Worm (Caenorhabditis elegans): ENCODE data around the gene gcy-23.
A peak's percentile ranks its signal among the peaks of the same experiment; 100 is the strongest.

Gene gcy-23

DNA sequence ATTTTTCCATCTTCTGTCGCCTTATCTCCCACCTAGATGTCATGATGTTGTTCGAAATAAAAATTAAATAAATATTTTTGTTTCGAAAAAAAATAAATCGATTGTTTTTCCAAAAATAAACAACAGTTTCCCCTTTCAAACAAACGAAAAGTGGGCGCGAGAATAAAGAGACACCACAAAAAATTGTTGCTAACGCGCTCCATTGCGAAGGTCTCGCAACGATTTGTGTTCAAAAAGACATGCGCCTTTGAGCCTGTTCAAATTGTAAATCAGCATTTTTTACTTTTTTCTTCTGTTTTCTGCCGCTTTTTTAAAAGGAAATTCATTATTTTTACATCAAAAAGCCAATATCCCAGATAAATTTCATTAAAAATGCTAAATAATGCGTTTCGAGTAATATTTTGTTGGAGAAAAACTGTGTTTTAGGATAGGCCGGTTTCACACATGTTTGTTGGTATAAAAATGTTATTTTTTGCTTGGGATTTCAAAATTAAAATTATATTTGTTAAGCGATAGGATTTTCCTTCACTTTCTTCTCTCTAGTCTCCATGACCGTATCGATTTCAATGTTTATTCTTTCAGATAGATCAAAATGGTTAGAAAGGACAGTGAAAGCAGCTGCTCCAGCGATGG is 5.5 kb upstream of the gcy-23 start, which contains the start of gene W08E12.7 (continued):
- TF ChIP-seq dve-1 (tag; optimal IDR thresholded peaks at IDR 0.05) (peak; percentile 74), ceh-45 (GFP tag; IDR thresholded peaks at IDR 0.05) (0 out of 2 replicates have a peak, but pooled peaks have one; percentile 10), sdc-2 (tag; optimal IDR thresholded peaks at IDR 0.05) (peak; percentile 0), hlh-8 (tag; optimal IDR thresholded peaks at IDR 0.05) (peak; percentile 84), ceh-24 (tag; optimal IDR thresholded peaks at IDR 0.05) (peak; percentile 21), ztf-16 (tag; optimal IDR thresholded peaks at IDR 0.05) (peak; percentile 41), Y22D7AL.16 (tag; optimal IDR thresholded peaks at IDR 0.05) (no peak), sox-2 (GFP tag; IDR thresholded peaks at IDR 0.05) (peak; percentile 49), elt-4 (tag; optimal IDR thresholded peaks at IDR 0.05) (no peak), unc-42 (tag; optimal IDR thresholded peaks at IDR 0.05) (peak; percentile 72), nhr-232 (tag; optimal IDR thresholded peaks at IDR 0.05) (no peak), pros-1 (tag; optimal IDR thresholded peaks at IDR 0.05) (peak; percentile 36), rnt-1 (tag; optimal IDR thresholded peaks at IDR 0.05) (peak; percentile 86), zip-5 (tag; optimal IDR thresholded peaks at IDR 0.05) (peak; percentile 47), ceh-2 (tag; optimal IDR thresholded peaks at IDR 0.05) (peak; percentile 72), hlh-13 (GFP tag; optimal IDR thresholded peaks at IDR 0.05) (no peak), C08G9.2 (tag; optimal IDR thresholded peaks at IDR 0.05) (peak; percentile 65), pqm-1 (tag; optimal IDR thresholded peaks at IDR 0.05) (peak; percentile 25)

DNA sequence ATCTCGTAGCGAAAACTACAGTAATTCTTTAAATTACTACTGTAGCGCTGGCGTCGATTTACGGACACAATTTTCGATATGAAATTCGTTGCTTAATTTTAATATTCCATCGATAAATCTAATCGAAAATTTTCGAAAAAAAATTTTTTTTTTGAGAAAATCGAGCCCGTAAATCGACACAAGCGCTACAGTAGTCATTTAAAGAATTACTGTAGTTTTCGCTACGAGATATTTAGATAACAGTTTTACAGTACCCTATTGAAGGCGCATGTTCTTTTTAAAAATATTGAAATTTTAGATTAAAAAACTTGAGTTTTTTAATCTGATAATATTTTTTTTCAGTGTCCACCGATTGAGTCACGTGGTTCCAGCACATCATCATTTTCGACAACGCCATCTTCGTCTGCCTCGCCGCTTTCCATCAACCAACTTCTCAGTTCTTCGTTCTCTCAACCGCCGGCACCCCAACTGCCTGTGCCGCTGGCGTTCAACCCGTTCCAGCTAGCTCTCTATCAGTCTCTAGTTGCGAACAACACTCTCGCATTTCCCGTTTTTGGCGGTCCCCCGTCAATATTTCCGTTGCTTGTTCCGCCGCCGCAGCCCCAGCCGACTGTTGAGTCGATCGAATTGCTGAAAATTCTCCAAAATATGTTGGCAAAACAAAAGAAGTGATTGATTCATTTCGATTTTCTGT is 4.8 kb upstream of the gcy-23 start:
- no peak for TF ChIP-seq zip-5 (tag; optimal IDR thresholded peaks at IDR 0.05)
- no peak for TF ChIP-seq C08G9.2 (tag; optimal IDR thresholded peaks at IDR 0.05)
- TF ChIP-seq ahr-1 (tag; optimal IDR thresholded peaks at IDR 0.05), result no peak
- TF ChIP-seq pag-3 (tag; optimal IDR thresholded peaks at IDR 0.05; ENCODE audit: borderline replicate concordance), result no peak
- no peak for TF ChIP-seq F13H6.1 (tag; optimal IDR thresholded peaks at IDR 0.05)
- TF ChIP-seq ceh-31 (tag; optimal IDR thresholded peaks at IDR 0.05), result no peak
- no peak for TF ChIP-seq tbx-2 (tag; optimal IDR thresholded peaks at IDR 0.05)
- no peak for TF ChIP-seq unc-86 (tag; optimal IDR thresholded peaks at IDR 0.05)
- TF ChIP-seq dmd-4 (tag; optimal IDR thresholded peaks at IDR 0.05; ENCODE audit: borderline replicate concordance), result no peak
- TF ChIP-seq ceh-14 (tag; optimal IDR thresholded peaks at IDR 0.05), result no peak
- TF ChIP-seq ref-2 (tag; optimal IDR thresholded peaks at IDR 0.05), result no peak

DNA sequence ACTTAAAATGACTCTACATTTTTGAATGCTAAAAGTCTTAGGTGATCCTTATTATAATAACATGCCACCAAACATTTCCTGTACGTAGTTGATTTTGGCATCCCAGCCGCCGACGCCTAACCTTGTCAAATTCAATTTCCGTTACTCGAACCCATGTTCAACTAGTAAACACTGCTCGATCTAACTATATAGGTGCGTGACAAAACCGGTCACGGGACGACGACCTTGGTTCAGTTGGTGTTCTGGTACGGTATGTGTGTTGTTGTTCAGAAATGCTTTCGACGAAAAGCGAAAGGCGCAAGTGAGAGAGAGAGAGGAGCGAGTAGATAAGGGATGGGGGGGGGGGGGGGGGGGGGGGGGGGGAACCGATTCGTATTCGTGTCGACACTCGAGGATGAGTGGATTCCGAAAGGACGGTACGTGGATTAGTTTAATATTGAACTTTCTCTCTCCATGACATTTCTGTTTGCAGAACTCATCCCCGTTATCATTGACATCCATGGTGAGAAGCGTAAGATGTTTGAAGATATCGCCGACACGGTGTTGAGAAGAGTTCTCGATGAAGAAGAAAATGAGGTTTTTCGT is 2.9 kb upstream of the gcy-23 start, which contains the start of gene W08E12.8:
W08E12.8 (plus strand) TSS at position 395 of the 585 bp plus-strand sequence.
- TF ChIP-seq unc-86 (tag; optimal IDR thresholded peaks at IDR 0.05) (no peak), eyg-1 (tag; optimal IDR thresholded peaks at IDR 0.05) (no peak), odd-2 (tag; optimal IDR thresholded peaks at IDR 0.05) (no peak), ceh-48 (tag; optimal IDR thresholded peaks at IDR 0.05) (no peak), hlh-15 (tag; optimal IDR thresholded peaks at IDR 0.05) (no peak), unc-55 (GFP tag; optimal IDR thresholded peaks at IDR 0.05) (no peak), fkh-10 (GFP tag; optimal IDR thresholded peaks at IDR 0.05) (no peak), ceh-34 (tag; optimal IDR thresholded peaks at IDR 0.05) (no peak), pros-1 (tag; optimal IDR thresholded peaks at IDR 0.05) (no peak), tbx-7 (tag; optimal IDR thresholded peaks at IDR 0.05) (no peak), unc-42 (tag; optimal IDR thresholded peaks at IDR 0.05) (no peak), ttx-3 (tag; optimal IDR thresholded peaks at IDR 0.05) (no peak), ceh-45 (GFP tag; IDR thresholded peaks at IDR 0.05) (no peak), ceh-31 (tag; optimal IDR thresholded peaks at IDR 0.05) (no peak), sox-4 (tag; optimal IDR thresholded peaks at IDR 0.05) (no peak), pha-2 (tag; optimal IDR thresholded peaks at IDR 0.05) (no peak), ets-4 (tag; optimal IDR thresholded peaks at IDR 0.05) (no peak)
